Fruit fly (Drosophila melanogaster): Measurements from ENCODE around the gene CG8840.
A peak's percentile ranks its signal among the peaks of the same experiment; 100 is the strongest.

CG8840 gene

dm6 chr2L:3435086-3435485 is 24.7 kb downstream of the CG8840 start (continued):
- no peak for TF ChIP-seq exex (tag; optimal IDR thresholded peaks at IDR 0.05)
- no peak for TF ChIP-seq CG14965 (GFP tag; optimal IDR thresholded peaks at IDR 0.05; ENCODE audit: borderline replicate concordance)
- no peak for TF ChIP-seq CG8290 (GFP tag; optimal IDR thresholded peaks at IDR 0.05)
- no peak for TF ChIP-seq CG8290 (tag; optimal IDR thresholded peaks at IDR 0.05)
- no peak for TF ChIP-seq bigmax (GFP tag; optimal IDR thresholded peaks at IDR 0.05)
- no peak for TF ChIP-seq HmgD (GFP tag; optimal IDR thresholded peaks at IDR 0.05)
- TF ChIP-seq wdn (GFP tag; IDR thresholded peaks at IDR 0.05) = no peak; the same call in 1 of the 2 replicates
- no peak for TF ChIP-seq Trl (optimal IDR thresholded peaks at IDR 0.05)
- no peak for TF ChIP-seq Trl (GFP tag; optimal IDR thresholded peaks at IDR 0.05)
- TF ChIP-seq aop (GFP tag; IDR thresholded peaks at IDR 0.05) = no peak
- no peak for TF ChIP-seq CG13296 (GFP tag; optimal IDR thresholded peaks at IDR 0.05)
- no peak for TF ChIP-seq CG7271 (tag; optimal IDR thresholded peaks at IDR 0.05)
- TF ChIP-seq zf30C (GFP tag; optimal IDR thresholded peaks at IDR 0.05) = no peak
- no peak for TF ChIP-seq tap (tag; optimal IDR thresholded peaks at IDR 0.05)
- TF ChIP-seq CG6654 (GFP tag; optimal IDR thresholded peaks at IDR 0.05) = no peak
- no peak for TF ChIP-seq run (tag; optimal IDR thresholded peaks at IDR 0.05)
- peak in 1 of 2 experiments; percentile 47 for TF ChIP-seq Hr51 (GFP tag; optimal IDR thresholded peaks at IDR 0.05)
- peak; percentile 51; the same call in 1 of the 3 replicates for TF ChIP-seq ken (GFP tag; IDR thresholded peaks at IDR 0.05)
- no peak for TF ChIP-seq h (optimal IDR thresholded peaks at IDR 0.05)
- no peak for TF ChIP-seq ac (GFP tag; optimal IDR thresholded peaks at IDR 0.05)
- no peak for TF ChIP-seq shn (GFP tag; optimal IDR thresholded peaks at IDR 0.05)
- no peak for TF ChIP-seq MESR4 (GFP tag; optimal IDR thresholded peaks at IDR 0.05)
- no peak for TF ChIP-seq CG9817 (tag; optimal IDR thresholded peaks at IDR 0.05)
- TF ChIP-seq bcd (GFP tag; optimal IDR thresholded peaks at IDR 0.05) = peak; percentile 25
- peak; percentile 35; the same call in 2 of the 4 replicates for TF ChIP-seq Gug (GFP tag; IDR thresholded peaks at IDR 0.05)
- no peak for TF ChIP-seq CG16863 (GFP tag; optimal IDR thresholded peaks at IDR 0.05)
- no peak for TF ChIP-seq D (optimal IDR thresholded peaks at IDR 0.05)
- peak; percentile 45 for TF ChIP-seq D (GFP tag; optimal IDR thresholded peaks at IDR 0.05)
- TF ChIP-seq CG2116 (GFP tag; optimal IDR thresholded peaks at IDR 0.05) = no peak
- TF ChIP-seq Meics (GFP tag; optimal IDR thresholded peaks at IDR 0.05) = no peak
- no peak for TF ChIP-seq nau (GFP tag; optimal IDR thresholded peaks at IDR 0.05)
- no peak for TF ChIP-seq Ravus (GFP tag; IDR thresholded peaks at IDR 0.05)
- TF ChIP-seq nerfin-2 (GFP tag; IDR thresholded peaks at IDR 0.05; ENCODE audit: partially characterized antibody) = no peak
- no peak for TF ChIP-seq CG17612 (GFP tag; IDR thresholded peaks at IDR 0.05)
- TF ChIP-seq sr (GFP tag; IDR thresholded peaks at IDR 0.05) = no peak; the same call in 2 of the 3 replicates
- no peak for TF ChIP-seq pita (GFP tag; optimal IDR thresholded peaks at IDR 0.05)
- 0 out of 2 replicates have a peak, but pooled peaks have one; percentile 36 for TF ChIP-seq CG32767 (GFP tag; IDR thresholded peaks at IDR 0.05)
- no peak for TF ChIP-seq luna (GFP tag; optimal IDR thresholded peaks at IDR 0.05)
- TF ChIP-seq CG3995 (GFP tag; optimal IDR thresholded peaks at IDR 0.05) = no peak
- TF ChIP-seq GATAe (GFP tag; conservative IDR thresholded peaks at IDR 0.05) = no peak
- TF ChIP-seq CG6765 (GFP tag; optimal IDR thresholded peaks at IDR 0.05) = no peak
- TF ChIP-seq CG17568 (GFP tag; optimal IDR thresholded peaks at IDR 0.05) = no peak
- TF ChIP-seq CG33557 (GFP tag; optimal IDR thresholded peaks at IDR 0.05) = no peak
- TF ChIP-seq HLH54F (GFP tag; optimal IDR thresholded peaks at IDR 0.05) = no peak
- no peak for TF ChIP-seq CG16813 (GFP tag; IDR thresholded peaks at IDR 0.05; ENCODE audit: partially characterized antibody)
- TF ChIP-seq tna (GFP tag; IDR thresholded peaks at IDR 0.05; ENCODE audit: partially characterized antibody) = no peak
- peak; percentile 59 for TF ChIP-seq ase (GFP tag; IDR thresholded peaks at IDR 0.05)
- no peak for TF ChIP-seq hbn (GFP tag; IDR thresholded peaks at IDR 0.05; ENCODE audit: partially characterized antibody)
- TF ChIP-seq pfk (GFP tag; optimal IDR thresholded peaks at IDR 0.05) = no peak
- TF ChIP-seq CG31388 (GFP tag; optimal IDR thresholded peaks at IDR 0.05) = no peak
- peak; percentile 32 for TF ChIP-seq tin (GFP tag; optimal IDR thresholded peaks at IDR 0.05)
- peak; percentile 47 for TF ChIP-seq ATbp (GFP tag; optimal IDR thresholded peaks at IDR 0.05)

All from whole organism, embryonic.